Fruit fly (Drosophila melanogaster): Measurements from ENCODE around the gene CG10660.

DNA sequence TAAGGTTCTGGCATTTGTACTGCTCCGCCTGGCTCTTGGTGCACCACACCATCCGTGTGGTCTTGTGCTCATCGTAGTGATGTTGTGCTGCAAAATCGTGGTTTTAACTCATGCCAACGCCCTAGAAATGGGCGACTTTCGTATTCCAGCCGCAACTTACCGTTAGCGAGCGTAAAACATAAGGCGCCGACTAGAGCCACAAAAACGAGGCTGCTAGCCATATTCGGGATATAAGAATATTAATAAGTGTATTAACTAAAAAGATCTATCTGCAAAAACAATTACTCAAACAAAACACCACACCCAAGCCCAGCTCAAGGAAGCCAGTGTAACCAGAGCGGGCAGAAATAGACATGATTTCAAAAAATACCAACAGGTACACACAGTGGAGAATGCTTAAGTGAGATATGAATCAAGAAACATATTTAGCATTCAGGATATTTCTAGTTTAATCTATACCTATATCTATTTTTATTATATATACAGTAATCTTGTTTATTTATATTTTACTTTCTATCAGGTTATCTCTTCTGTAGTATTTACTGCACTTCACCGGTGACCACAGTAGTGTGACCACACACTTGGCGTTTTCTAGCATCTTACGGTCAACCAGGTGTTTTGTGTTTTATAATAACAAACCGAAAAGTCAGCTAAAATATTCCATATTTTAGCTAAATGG lies 43.1 kb upstream of the CG10660 start, which contains the start of the genes Tsf2 and CG34242:
- no peak for TF ChIP-seq CTCF (optimal IDR thresholded peaks at IDR 0.05)
- TF ChIP-seq CG8478 (optimal IDR thresholded peaks at IDR 0.05) = no peak

All from S2 (cell line).